Fruit fly (Drosophila melanogaster) whole organism, embryonic: ENCODE results near the gene shi.

Source experiments
- CG16779 ChIP-seq: fragments of 200-800 bp; sonication (Bioruptor generic); IDR thresholded peaks from 2 replicates; pipeline ENCODE4 v1.3.6; 2022; ENCODE audit warnings: missing biosample characterization, missing genetic modification characterization
- CG17328 ChIP-seq: fragments of 200-800 bp; sonication (Bioruptor generic); IDR thresholded peaks from 2 replicates; pipeline ENCODE4 v1.3.6; 2022; ENCODE audit warnings: missing biosample characterization, missing genetic modification characterization
- CG8359 ChIP-seq: fragments of 200-800 bp; sonication (Bioruptor generic); optimal IDR thresholded peaks from 2 replicates; lab custom pipeline; 2017; ENCODE audit warnings: missing biosample characterization, mild to moderate bottlenecking, missing genetic modification characterization, borderline replicate concordance
- amos ChIP-seq: fragments of 200-800 bp; sonication (Bioruptor generic); IDR thresholded peaks from 2 replicates; pipeline ENCODE4 v1.3.6; 2022; ENCODE audit warnings: missing biosample characterization, missing genetic modification characterization; ENCODE audit not compliant: partially characterized antibody
- bbx ChIP-seq: fragments of 200-800 bp; sonication (Bioruptor generic); IDR thresholded peaks from 2 replicates; pipeline ENCODE4 v1.3.6; 2022; ENCODE audit warnings: missing biosample characterization, missing genetic modification characterization; ENCODE audit not compliant: partially characterized antibody
- insv ChIP-seq, 2 experiments: fragments of 200-800 bp; sonication (Bioruptor generic); optimal IDR thresholded peaks; 3 replicates each; lab custom pipeline; 2016 to 2018; ENCODE audit warnings: missing biosample characterization in 2 of 2, missing genetic modification characterization in 2 of 2
- nerfin-1 ChIP-seq: fragments of 200-800 bp; sonication (Bioruptor generic); optimal IDR thresholded peaks from 3 replicates; lab custom pipeline; 2019; ENCODE audit warnings: missing biosample characterization, mild to moderate bottlenecking, missing genetic modification characterization, moderate library complexity
- pnt ChIP-seq: fragments of 200-800 bp; sonication (Bioruptor generic); optimal IDR thresholded peaks from 3 replicates; lab custom pipeline; 2016; ENCODE audit warnings: missing biosample characterization, missing genetic modification characterization
- psq ChIP-seq: fragments of 200-800 bp; sonication (Bioruptor generic); optimal IDR thresholded peaks from 2 replicates; lab custom pipeline; 2017; ENCODE audit warnings: missing biosample characterization, missing genetic modification characterization
- pum ChIP-seq: fragments of 200-800 bp; sonication (Bioruptor generic); optimal IDR thresholded peaks from 2 replicates; lab custom pipeline; 2016; ENCODE audit warnings: missing biosample characterization, missing genetic modification characterization
- tap ChIP-seq: fragments of 200-800 bp; optimal IDR thresholded peaks from 3 replicates; lab custom pipeline; 2019; ENCODE audit warnings: missing biosample characterization, mild to moderate bottlenecking, missing genetic modification characterization, moderate library complexity
- tio ChIP-seq: fragments of 200-800 bp; sonication (Bioruptor generic); optimal IDR thresholded peaks from 2 replicates; lab custom pipeline; 2017; ENCODE audit warnings: missing biosample characterization, missing genetic modification characterization, inconsistent platforms
- wdn ChIP-seq: fragments of 200-800 bp; sonication (Bioruptor generic); IDR thresholded peaks from 2 replicates; pipeline ENCODE4 v1.3.6; 2022; ENCODE audit warnings: missing biosample characterization, missing genetic modification characterization

- TF ChIP-seq tap: no peak
- TF ChIP-seq amos (GFP tag; lab: Robert Waterston, UW): peak; percentile 62
- TF ChIP-seq wdn (GFP tag; lab: Robert Waterston, UW): no peak
- no peak for TF ChIP-seq insv (GFP tag; optimal IDR thresholded peaks at IDR 0.05; lab: Kevin White, UChicago)
- TF ChIP-seq tio (GFP tag; lab: Kevin White, UChicago): no peak
- TF ChIP-seq pum (GFP tag; lab: Kevin White, UChicago): no peak
- TF ChIP-seq nerfin-1 (tag; lab: Kevin White, UChicago): no peak
- TF ChIP-seq CG17328: no peak
- TF ChIP-seq CG8359: no peak
- TF ChIP-seq pnt (GFP tag; lab: Kevin White, UChicago): no peak
- no peak for TF ChIP-seq CG16779 (GFP tag; lab: Robert Waterston, UW)
- no peak for TF ChIP-seq psq (GFP tag; lab: Kevin White, UChicago)
- peak; percentile 68 for TF ChIP-seq bbx (GFP tag; lab: Robert Waterston, UW)
Measured at dm6 chrX:15909564-15910284, 17.8 kb downstream of the shi start, which contains the start of gene CycD.
